Fruit fly (Drosophila melanogaster): ENCODE data around the gene FER.

The FER gene

dm6 chr3R:9394385-9395042, at the start of gene FER (continued):
- TF ChIP-seq BEAF-32 (GFP tag; optimal IDR thresholded peaks at IDR 0.05) (no peak), B-H2 (GFP tag; optimal IDR thresholded peaks at IDR 0.05) (peak; percentile 43), CG42726 (GFP tag; IDR thresholded peaks at IDR 0.05; ENCODE audit: partially characterized antibody) (peak; percentile 82; the same call in 1 of the 2 replicates), unc-4 (GFP tag; IDR thresholded peaks at IDR 0.05; ENCODE audit: partially characterized antibody) (peak; percentile 55), eve (GFP tag; optimal IDR thresholded peaks at IDR 0.05) (no peak), onecut (GFP tag; IDR thresholded peaks at IDR 0.05) (peak; percentile 58), CG10209 (GFP tag; optimal IDR thresholded peaks at IDR 0.05) (peak; percentile 18), dati (GFP tag; IDR thresholded peaks at IDR 0.05) (0 out of 2 replicates have a peak, but pooled peaks have one; percentile 12), CG13624 (GFP tag; optimal IDR thresholded peaks at IDR 0.05) (peak; percentile 2), CG4282 (GFP tag; optimal IDR thresholded peaks at IDR 0.05) (peak; percentile 19), HLH54F (GFP tag; optimal IDR thresholded peaks at IDR 0.05) (peak; percentile 0), cwo (GFP tag; optimal IDR thresholded peaks at IDR 0.05) (peak; percentile 9), CG30403 (GFP tag; optimal IDR thresholded peaks at IDR 0.05) (no peak), yki (optimal IDR thresholded peaks at IDR 0.05) (no peak), zfh1 (GFP tag; IDR thresholded peaks at IDR 0.05) (peak; percentile 59; the same call in 1 of the 3 replicates), wek (GFP tag; optimal IDR thresholded peaks at IDR 0.05) (peak; percentile 63), Ssrp (tag; optimal IDR thresholded peaks at IDR 0.05) (no peak), hkb (optimal IDR thresholded peaks at IDR 0.05) (no peak), hkb (GFP tag; IDR thresholded peaks at IDR 0.05) (peak; percentile 47), CG2116 (GFP tag; optimal IDR thresholded peaks at IDR 0.05) (no peak), CG10462 (GFP tag; optimal IDR thresholded peaks at IDR 0.05) (peak; percentile 13), shn (GFP tag; optimal IDR thresholded peaks at IDR 0.05) (peak; percentile 22), Gsc (GFP tag; IDR thresholded peaks at IDR 0.05) (no peak), bsh (GFP tag; optimal IDR thresholded peaks at IDR 0.05) (peak; percentile 1 to 22), CG4854 (GFP tag; optimal IDR thresholded peaks at IDR 0.05) (peak; percentile 10), CG15601 (tag; optimal IDR thresholded peaks at IDR 0.05) (peak; percentile 5), CG4820 (GFP tag; optimal IDR thresholded peaks at IDR 0.05) (no peak), ato (GFP tag; IDR thresholded peaks at IDR 0.05; ENCODE audit: partially characterized antibody) (peak; percentile 68; the same call in 1 of the 2 replicates), odd (GFP tag; optimal IDR thresholded peaks at IDR 0.05) (no peak), CoRest (tag; optimal IDR thresholded peaks at IDR 0.05) (no peak), mld (GFP tag; IDR thresholded peaks at IDR 0.05; ENCODE audit: partially characterized antibody) (0 out of 3 replicates have a peak, but pooled peaks have one; percentile 59), pita (GFP tag; optimal IDR thresholded peaks at IDR 0.05) (no peak), CG18011 (GFP tag; optimal IDR thresholded peaks at IDR 0.05) (no peak), pzg (GFP tag; optimal IDR thresholded peaks at IDR 0.05) (no peak), CG31224 (GFP tag; IDR thresholded peaks at IDR 0.05) (peak; percentile 16; the same call in 1 of the 2 replicates), ab (GFP tag; optimal IDR thresholded peaks at IDR 0.05) (no peak), CG3838 (GFP tag; optimal IDR thresholded peaks at IDR 0.05) (no peak), jumu (GFP tag; optimal IDR thresholded peaks at IDR 0.05) (no peak), Usf (GFP tag; optimal IDR thresholded peaks at IDR 0.05) (no peak), CG6813 (GFP tag; optimal IDR thresholded peaks at IDR 0.05) (peak; percentile 70), pnt (GFP tag; optimal IDR thresholded peaks at IDR 0.05) (no peak), lmd (GFP tag; IDR thresholded peaks at IDR 0.05) (no peak; the same call in 1 of the 2 replicates), esg (GFP tag; conservative IDR thresholded peaks at IDR 0.05) (no peak), CG17385 (GFP tag; optimal IDR thresholded peaks at IDR 0.05) (peak; percentile 38), CG1602 (GFP tag; optimal IDR thresholded peaks at IDR 0.05) (peak; percentile 47), dan (GFP tag; IDR thresholded peaks at IDR 0.05) (no peak), repo (GFP tag; optimal IDR thresholded peaks at IDR 0.05) (no peak), CG14441 (GFP tag; IDR thresholded peaks at IDR 0.05) (peak; percentile 11; the same call in 1 of the 2 replicates), dysf (GFP tag; IDR thresholded peaks at IDR 0.05) (peak; percentile 20; the same call in 1 of the 3 replicates), rib (GFP tag; IDR thresholded peaks at IDR 0.05) (peak; percentile 81)

Measured in whole organism, embryonic.